Fruit fly (Drosophila melanogaster) whole organism, embryonic: ENCODE measurements around the gene CG32767.

Source experiments
- CG10321 ChIP-seq: fragments of 200-800 bp; sonication (Bioruptor generic); IDR thresholded peaks from 2 replicates; pipeline ENCODE4 v1.3.6; 2022; ENCODE audit warnings: missing biosample characterization, missing genetic modification characterization
- CG11504 ChIP-seq: fragments of 200-800 bp; sonication (Bioruptor generic); optimal IDR thresholded peaks from 3 replicates; lab custom pipeline; 2019; ENCODE audit warnings: missing biosample characterization, mild to moderate bottlenecking, missing genetic modification characterization, moderate library complexity
- CG12155 ChIP-seq: fragments of 200-800 bp; sonication (Bioruptor generic); optimal IDR thresholded peaks from 3 replicates; lab custom pipeline; 2016; ENCODE audit warnings: missing biosample characterization, missing genetic modification characterization
- CG12219 ChIP-seq: fragments of 200-800 bp; sonication (Bioruptor generic); optimal IDR thresholded peaks from 3 replicates; lab custom pipeline; 2018; ENCODE audit warnings: missing biosample characterization, mild to moderate bottlenecking, missing genetic modification characterization
- CG1233 ChIP-seq: fragments of 200-800 bp; sonication (Bioruptor generic); optimal IDR thresholded peaks from 4 replicates; lab custom pipeline; 2018; ENCODE audit warnings: missing biosample characterization, mild to moderate bottlenecking, missing genetic modification characterization
- CG12744 ChIP-seq: fragments of 200-800 bp; sonication (Bioruptor generic); optimal IDR thresholded peaks from 2 replicates; lab custom pipeline; 2016; ENCODE audit warnings: missing biosample characterization, missing genetic modification characterization
- CG13287 ChIP-seq: fragments of 200-800 bp; sonication (Bioruptor generic); IDR thresholded peaks from 2 replicates; pipeline ENCODE4 v1.3.6; 2022; ENCODE audit warnings: missing biosample characterization, missing genetic modification characterization; ENCODE audit not compliant: partially characterized antibody
- CG14965 ChIP-seq: fragments of 200-800 bp; sonication (Bioruptor generic); optimal IDR thresholded peaks from 2 replicates; lab custom pipeline; 2016; ENCODE audit warnings: missing biosample characterization, missing genetic modification characterization, borderline replicate concordance
- CG17802 ChIP-seq: fragments of 200-800 bp; sonication (Bioruptor generic); optimal IDR thresholded peaks from 2 replicates; lab custom pipeline; 2018; ENCODE audit warnings: missing biosample characterization, mild to moderate bottlenecking, missing genetic modification characterization, moderate library complexity
- CG17912 ChIP-seq: fragments of 200-800 bp; sonication (Bioruptor generic); optimal IDR thresholded peaks from 2 replicates; lab custom pipeline; 2018; ENCODE audit warnings: missing biosample characterization, mild to moderate bottlenecking, missing genetic modification characterization
- CG31224 ChIP-seq: fragments of 200-800 bp; sonication (Bioruptor generic); IDR thresholded peaks from 2 replicates; pipeline ENCODE4 v1.3.6; 2022; ENCODE audit warnings: missing biosample characterization, missing genetic modification characterization
- CG4328 ChIP-seq: fragments of 200-800 bp; sonication (Bioruptor generic); optimal IDR thresholded peaks from 3 replicates; lab custom pipeline; 2017; ENCODE audit warnings: missing biosample characterization, missing genetic modification reagents, missing genetic modification characterization
- CG6683 ChIP-seq: fragments of 200-800 bp; sonication (Bioruptor generic); optimal IDR thresholded peaks from 2 replicates; lab custom pipeline; 2017; ENCODE audit warnings: missing biosample characterization, mild to moderate bottlenecking, missing genetic modification characterization, missing genetic modification reagents
- CG8388 ChIP-seq: fragments of 200-800 bp; sonication (Bioruptor generic); optimal IDR thresholded peaks from 2 replicates; lab custom pipeline; 2019; ENCODE audit warnings: missing biosample characterization, mild to moderate bottlenecking, missing genetic modification characterization, moderate library complexity
- CG8765 ChIP-seq: fragments of 200-800 bp; sonication (Bioruptor generic); IDR thresholded peaks from 2 replicates; pipeline ENCODE4 v1.3.6; 2022; ENCODE audit warnings: missing biosample characterization, missing genetic modification characterization
- CkIIα-i1 ChIP-seq: fragments of 200-800 bp; sonication (Bioruptor generic); IDR thresholded peaks from 2 replicates; pipeline ENCODE4 v1.3.6; 2022; ENCODE audit warnings: missing biosample characterization, missing genetic modification characterization
- Dbx ChIP-seq: fragments of 200-800 bp; sonication (Bioruptor generic); IDR thresholded peaks from 3 replicates; pipeline ENCODE4 v1.3.6; 2022; ENCODE audit warnings: missing biosample characterization, missing genetic modification characterization
- Dek ChIP-seq: fragments of 200-800 bp; sonication (Bioruptor generic); optimal IDR thresholded peaks from 3 replicates; lab custom pipeline; 2019; ENCODE audit warnings: missing biosample characterization, mild to moderate bottlenecking, missing genetic modification characterization, moderate library complexity
- Dip3 ChIP-seq: fragments of 200-800 bp; sonication (Bioruptor generic); optimal IDR thresholded peaks from 3 replicates; lab custom pipeline; 2016; ENCODE audit warnings: missing biosample characterization, missing genetic modification characterization
- E2f2 ChIP-seq: fragments of 200-800 bp; sonication (Bioruptor generic); IDR thresholded peaks from 2 replicates; pipeline ENCODE4 v1.3.6; 2022; ENCODE audit warnings: missing biosample characterization, missing genetic modification characterization
- Ets65A ChIP-seq: fragments of 200-800 bp; sonication (Bioruptor generic); peaks from one replicate; lab custom pipeline; 2016; ENCODE audit warnings: missing biosample characterization, missing genetic modification characterization
- HmgZ ChIP-seq: fragments of 200-800 bp; sonication (Bioruptor generic); optimal IDR thresholded peaks from 2 replicates; lab custom pipeline; 2018; ENCODE audit warnings: missing biosample characterization, mild to moderate bottlenecking, missing genetic modification characterization
- Hr39 ChIP-seq: fragments of >200 bp; optimal IDR thresholded peaks from 2 replicates; lab custom pipeline; 2017
- MTF-1 ChIP-seq: fragments of 200-800 bp; sonication (Bioruptor generic); optimal IDR thresholded peaks from 2 replicates; lab custom pipeline; 2018; ENCODE audit warnings: missing biosample characterization, mild to moderate bottlenecking, missing genetic modification characterization, borderline replicate concordance
- Oaz ChIP-seq: fragments of 200-800 bp; sonication (Bioruptor generic); IDR thresholded peaks from 2 replicates; pipeline ENCODE4 v1.3.6; 2022; ENCODE audit warnings: missing biosample characterization, missing genetic modification characterization
- Oli ChIP-seq: fragments of 200-800 bp; sonication (Bioruptor generic); optimal IDR thresholded peaks from 2 replicates; lab custom pipeline; 2018; ENCODE audit warnings: missing biosample characterization, mild to moderate bottlenecking, missing genetic modification characterization, moderate library complexity
- Optix ChIP-seq: fragments of 200-800 bp; sonication (Bioruptor generic); IDR thresholded peaks from 3 replicates; pipeline ENCODE4 v1.3.6; 2022; ENCODE audit warnings: missing biosample characterization, missing genetic modification characterization
- Usf ChIP-seq: fragments of 200-800 bp; sonication (Bioruptor generic); optimal IDR thresholded peaks from 2 replicates; lab custom pipeline; 2017; ENCODE audit warnings: missing genotype, missing biosample characterization, missing genetic modification characterization
- Vsx1 ChIP-seq: fragments of 200-800 bp; sonication (Bioruptor generic); optimal IDR thresholded peaks from 2 replicates; lab custom pipeline; 2017; ENCODE audit warnings: missing biosample characterization, mild to moderate bottlenecking, missing genetic modification characterization, missing genetic modification reagents
- bsh ChIP-seq, 2 experiments: fragments of 200-800 bp; sonication (Bioruptor generic); optimal IDR thresholded peaks; 2 replicates each; lab custom pipeline; 2017 to 2018; ENCODE audit warnings: mild to moderate bottlenecking in 2 of 2, missing biosample characterization in 2 of 2, missing genetic modification characterization in 2 of 2, moderate library complexity in 1 of 2
- croc ChIP-seq: fragments of 200-800 bp; sonication (Bioruptor generic); conservative IDR thresholded peaks from 3 replicates; pipeline ENCODE4 v1.3.6; 2022; ENCODE audit warnings: missing biosample characterization, missing genetic modification characterization
- danr ChIP-seq: fragments of 200-800 bp; sonication (Bioruptor generic); IDR thresholded peaks from 2 replicates; pipeline ENCODE4 v1.3.6; 2022; ENCODE audit warnings: missing biosample characterization, missing genetic modification characterization
- dati ChIP-seq: fragments of 200-800 bp; sonication (Bioruptor generic); IDR thresholded peaks from 2 replicates; pipeline ENCODE4 v1.3.6; 2022; ENCODE audit warnings: missing biosample characterization, missing genetic modification characterization
- dimm ChIP-seq: fragments of 200-800 bp; sonication (Bioruptor generic); IDR thresholded peaks from 2 replicates; pipeline ENCODE4 v1.3.6; 2022; ENCODE audit warnings: missing biosample characterization, missing genetic modification characterization
- dmrt11E ChIP-seq: fragments of 200-800 bp; sonication (Bioruptor generic); optimal IDR thresholded peaks from 3 replicates; lab custom pipeline; 2018; ENCODE audit warnings: missing biosample characterization, mild to moderate bottlenecking, missing genetic modification characterization, moderate library complexity
- ems ChIP-seq: fragments of 200-800 bp; sonication (Bioruptor generic); optimal IDR thresholded peaks from 3 replicates; lab custom pipeline; 2016; ENCODE audit warnings: missing biosample characterization, missing genetic modification characterization
- fd102C ChIP-seq: fragments of 200-800 bp; sonication (Bioruptor generic); optimal IDR thresholded peaks from 2 replicates; lab custom pipeline; 2018; ENCODE audit warnings: missing biosample characterization, mild to moderate bottlenecking, missing genetic modification characterization, moderate library complexity
- gro ChIP-seq: fragments of 200-800 bp; sonication (Bioruptor generic); optimal IDR thresholded peaks from 2 replicates; lab custom pipeline; 2016; ENCODE audit warnings: missing biosample characterization, missing genetic modification characterization
- h ChIP-seq: fragments of >200 bp; optimal IDR thresholded peaks from 2 replicates; lab custom pipeline; 2017
- klu ChIP-seq: fragments of 200-800 bp; sonication (Bioruptor generic); IDR thresholded peaks from 2 replicates; pipeline ENCODE4 v1.3.6; 2022; ENCODE audit warnings: missing biosample characterization, missing genetic modification characterization
- lmd ChIP-seq: fragments of 200-800 bp; sonication (Bioruptor generic); IDR thresholded peaks from 2 replicates; pipeline ENCODE4 v1.3.6; 2022; ENCODE audit warnings: missing biosample characterization, missing genetic modification characterization
- pb ChIP-seq: fragments of 200-800 bp; sonication (Bioruptor generic); optimal IDR thresholded peaks from 3 replicates; lab custom pipeline; 2016; ENCODE audit warnings: missing biosample characterization, missing genetic modification characterization
- schlank ChIP-seq: fragments of 200-800 bp; sonication (Bioruptor generic); optimal IDR thresholded peaks from 2 replicates; lab custom pipeline; 2018; ENCODE audit warnings: missing biosample characterization, mild to moderate bottlenecking, missing genetic modification characterization
- scrt ChIP-seq: fragments of 200-800 bp; sonication (Bioruptor generic); optimal IDR thresholded peaks from 2 replicates; lab custom pipeline; 2018; ENCODE audit warnings: missing biosample characterization, mild to moderate bottlenecking, missing genetic modification characterization, moderate library complexity
- sr ChIP-seq: fragments of 200-800 bp; sonication (Bioruptor generic); IDR thresholded peaks from 3 replicates; pipeline ENCODE4 v1.3.6; 2022; ENCODE audit warnings: missing biosample characterization, missing genetic modification characterization
- vfl ChIP-seq: fragments of 200-800 bp; sonication (Bioruptor generic); optimal IDR thresholded peaks from 2 replicates; lab custom pipeline; 2016; ENCODE audit warnings: missing biosample characterization, missing genetic modification characterization
- vnd ChIP-seq: fragments of 200-800 bp; sonication (Bioruptor generic); IDR thresholded peaks from 3 replicates; pipeline ENCODE4 v1.3.6; 2022; ENCODE audit warnings: missing biosample characterization, missing genetic modification characterization; ENCODE audit not compliant: partially characterized antibody
- vvl ChIP-seq: fragments of 200-800 bp; sonication (Bioruptor generic); IDR thresholded peaks from 2 replicates; pipeline ENCODE4 v1.3.6; 2022; ENCODE audit warnings: missing biosample characterization, missing genetic modification characterization
- wek ChIP-seq: fragments of 200-800 bp; sonication (Bioruptor generic); optimal IDR thresholded peaks from 3 replicates; lab custom pipeline; 2018; ENCODE audit warnings: missing biosample characterization, mild to moderate bottlenecking, missing genetic modification characterization, moderate library complexity
- z ChIP-seq: fragments of 200-800 bp; sonication (Bioruptor generic); IDR thresholded peaks from 3 replicates; pipeline ENCODE4 v1.3.6; 2022; ENCODE audit warnings: missing biosample characterization, missing genetic modification characterization
- zen2 ChIP-seq: fragments of 200-800 bp; sonication (Bioruptor generic); IDR thresholded peaks from 3 replicates; pipeline ENCODE4 v1.3.6; 2022; ENCODE audit warnings: missing biosample characterization, missing genetic modification characterization; ENCODE audit not compliant: partially characterized antibody

CG32767 gene

DNA sequence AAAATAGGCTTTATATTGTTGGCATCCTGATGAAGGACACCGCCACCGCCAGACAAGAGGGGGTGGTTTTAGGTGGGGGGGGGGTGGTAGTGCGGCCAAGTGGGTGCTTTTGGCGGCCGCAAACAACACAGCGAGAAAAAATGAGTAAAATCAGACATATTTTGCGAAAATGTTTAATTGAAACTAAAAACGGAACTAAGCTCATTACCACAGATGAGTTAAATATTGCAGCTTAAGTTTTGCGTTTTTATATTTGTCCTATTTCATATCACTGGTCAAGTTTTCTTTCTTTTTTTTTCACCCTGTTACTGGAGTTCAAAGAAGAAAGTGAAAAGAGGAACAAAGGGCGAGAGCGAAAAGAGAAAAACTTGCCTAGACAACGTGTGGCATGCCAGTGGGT lies 9.4 kb upstream of the CG32767 start (continued):
- TF ChIP-seq dati (GFP tag; lab: Robert Waterston, UW) (peak; percentile 50; the same call in 1 of the 2 replicates), CG6683 (GFP tag; lab: Kevin White, UChicago) (peak; percentile 48), CkIIα-i1 (GFP tag; lab: Robert Waterston, UW) (no peak), pb (GFP tag; lab: Kevin White, UChicago) (peak; percentile 51), CG1233 (GFP tag; lab: Kevin White, UChicago) (peak; percentile 47), HmgZ (peak; percentile 57), Vsx1 (GFP tag; lab: Kevin White, UChicago) (peak; percentile 6), Dek (tag; lab: Kevin White, UChicago) (peak; percentile 70), CG10321 (GFP tag; lab: Robert Waterston, UW) (no peak), dimm (GFP tag; lab: Robert Waterston, UW) (peak; percentile 43; the same call in 1 of the 2 replicates), vvl (GFP tag; lab: Robert Waterston, UW) (peak; percentile 85), Dbx (GFP tag; lab: Robert Waterston, UW) (peak; percentile 49; the same call in 1 of the 3 replicates), CG12219 (GFP tag; lab: Kevin White, UChicago) (peak; percentile 55), scrt (peak; percentile 70), Hr39 (no peak), Dip3 (GFP tag; lab: Kevin White, UChicago) (no peak), MTF-1 (peak; percentile 17), bsh (GFP tag; optimal IDR thresholded peaks at IDR 0.05; lab: Kevin White, UChicago) (peak in 1 of 2 experiments; percentile 80), CG8765 (GFP tag; lab: Robert Waterston, UW) (no peak), CG8388 (GFP tag; lab: Kevin White, UChicago) (peak; percentile 66), croc (GFP tag; lab: Robert Waterston, UW) (peak; percentile 57; the same call in 2 of the 3 replicates), CG17802 (peak; percentile 16), CG11504 (tag; lab: Kevin White, UChicago) (peak; percentile 83), vnd (no peak), danr (GFP tag; lab: Robert Waterston, UW) (0 out of 2 replicates have a peak, but pooled peaks have one; percentile 39), wek (GFP tag; lab: Kevin White, UChicago) (peak; percentile 1), klu (GFP tag; lab: Robert Waterston, UW) (no peak), CG12155 (GFP tag; lab: Kevin White, UChicago) (peak; percentile 46), schlank (tag; lab: Kevin White, UChicago) (peak; percentile 52), CG13287 (GFP tag; lab: Robert Waterston, UW) (no peak), zen2 (no peak), dmrt11E (peak; percentile 43), CG17912 (GFP tag; lab: Kevin White, UChicago) (no peak), h (lab: Kevin White, UChicago) (no peak), Oaz (GFP tag; lab: Robert Waterston, UW) (peak; percentile 40; the same call in 1 of the 2 replicates), Ets65A (GFP tag; lab: Kevin White, UChicago) (peak; percentile 93), z (GFP tag; lab: Robert Waterston, UW) (no peak), Optix (GFP tag; lab: Robert Waterston, UW) (0 out of 3 replicates have a peak, but pooled peaks have one; percentile 39), E2f2 (peak; percentile 46; the same call in 1 of the 2 replicates), Usf (no peak), lmd (GFP tag; lab: Robert Waterston, UW) (peak; percentile 67), CG12744 (GFP tag; lab: Kevin White, UChicago) (peak; percentile 20), CG4328 (GFP tag; lab: Kevin White, UChicago) (no peak), CG31224 (GFP tag; lab: Robert Waterston, UW) (peak; percentile 51; the same call in 1 of the 2 replicates), sr (GFP tag; lab: Robert Waterston, UW) (no peak), vfl (GFP tag; lab: Kevin White, UChicago) (no peak), gro (GFP tag; lab: Kevin White, UChicago) (peak; percentile 32), Oli (tag; lab: Kevin White, UChicago) (peak; percentile 71), fd102C (GFP tag; lab: Kevin White, UChicago) (no peak), ems (GFP tag; lab: Kevin White, UChicago) (peak; percentile 30), CG14965 (GFP tag; lab: Kevin White, UChicago) (no peak)
